Fruit fly (Drosophila melanogaster) whole organism, embryonic: ENCODE measurements around the gene CG3764.

Experiments used
- CG10209 ChIP-seq: fragments of 200-800 bp; sonication (Bioruptor generic); optimal IDR thresholded peaks from 3 replicates; lab custom pipeline; 2017; ENCODE audit warnings: missing biosample characterization, mild to moderate bottlenecking, missing genetic modification characterization, missing genetic modification reagents
- CG10274 ChIP-seq: fragments of 200-800 bp; sonication (Bioruptor generic); optimal IDR thresholded peaks from 3 replicates; lab custom pipeline; 2017; ENCODE audit warnings: missing biosample characterization, mild to moderate bottlenecking, missing genetic modification characterization
- CG12391 ChIP-seq: fragments of 200-800 bp; sonication (Bioruptor generic); optimal IDR thresholded peaks from 3 replicates; lab custom pipeline; 2018; ENCODE audit warnings: missing biosample characterization, mild to moderate bottlenecking, missing genetic modification characterization, moderate library complexity
- CG14014 ChIP-seq: fragments of 200-800 bp; sonication (Bioruptor generic); IDR thresholded peaks from 2 replicates; pipeline ENCODE4 v1.3.6; 2022; ENCODE audit warnings: missing biosample characterization, missing genetic modification characterization
- CG14050 ChIP-seq: fragments of 200-800 bp; sonication (Bioruptor generic); IDR thresholded peaks from 3 replicates; pipeline ENCODE4 v1.3.6; 2022; ENCODE audit warnings: missing biosample characterization, missing genetic modification characterization
- CG15514 ChIP-seq: fragments of 200-800 bp; sonication (Bioruptor generic); optimal IDR thresholded peaks from 3 replicates; lab custom pipeline; 2017; ENCODE audit warnings: missing biosample characterization, missing genetic modification characterization, mild to moderate bottlenecking, moderate library complexity, missing genetic modification reagents
- CG2120 ChIP-seq: fragments of 200-800 bp; sonication (Bioruptor generic); optimal IDR thresholded peaks from 3 replicates; lab custom pipeline; 2016; ENCODE audit warnings: missing biosample characterization, missing genetic modification characterization
- CG30020 ChIP-seq: fragments of 200-800 bp; optimal IDR thresholded peaks from 2 replicates; lab custom pipeline; 2019; ENCODE audit warnings: missing biosample characterization, mild to moderate bottlenecking, missing genetic modification characterization, moderate library complexity
- CG30403 ChIP-seq: fragments of 200-800 bp; sonication (Bioruptor generic); optimal IDR thresholded peaks from 3 replicates; lab custom pipeline; 2016; ENCODE audit warnings: missing biosample characterization, missing genetic modification characterization
- CG32772 ChIP-seq: fragments of 200-800 bp; sonication (Bioruptor generic); IDR thresholded peaks from 2 replicates; pipeline ENCODE4 v1.3.6; 2022; ENCODE audit warnings: missing biosample characterization, missing genetic modification characterization
- CG3407 ChIP-seq: fragments of 200-800 bp; sonication (Bioruptor generic); optimal IDR thresholded peaks from 2 replicates; lab custom pipeline; 2018; ENCODE audit warnings: missing biosample characterization, mild to moderate bottlenecking, missing genetic modification characterization
- CG4360 ChIP-seq: fragments of 200-800 bp; sonication (Bioruptor generic); IDR thresholded peaks from 2 replicates; pipeline ENCODE4 v1.3.6; 2022; ENCODE audit warnings: missing biosample characterization, missing genetic modification characterization
- CG7271 ChIP-seq: fragments of 200-800 bp; sonication (Bioruptor generic); optimal IDR thresholded peaks from 2 replicates; lab custom pipeline; 2018; ENCODE audit warnings: missing biosample characterization, mild to moderate bottlenecking, missing genetic modification characterization, moderate library complexity
- CG8290 ChIP-seq, 3 experiments: fragments of 200-800 bp; sonication (Bioruptor generic); optimal IDR thresholded peaks; 2 replicates each; lab custom pipeline; 2016 to 2019; ENCODE audit warnings: missing biosample characterization in 3 of 3, missing genetic modification characterization in 3 of 3, mild to moderate bottlenecking in 2 of 3, moderate library complexity in 1 of 3
- CG9215 ChIP-seq: fragments of 200-800 bp; sonication (Bioruptor generic); IDR thresholded peaks from 2 replicates; pipeline ENCODE4 v1.3.6; 2022; ENCODE audit warnings: missing biosample characterization, missing genetic modification characterization
- CG9932 ChIP-seq: fragments of 200-800 bp; sonication (Bioruptor generic); IDR thresholded peaks from 2 replicates; pipeline ENCODE4 v1.3.6; 2022; ENCODE audit warnings: missing biosample characterization, missing genetic modification characterization
- CrebB ChIP-seq: fragments of 200-800 bp; sonication (Bioruptor generic); optimal IDR thresholded peaks from 3 replicates; lab custom pipeline; 2018; ENCODE audit warnings: missing biosample characterization, mild to moderate bottlenecking, missing genetic modification characterization
- Dip2 ChIP-seq: fragments of 200-800 bp; sonication (Bioruptor generic); IDR thresholded peaks from 2 replicates; pipeline ENCODE4 v1.3.6; 2022; ENCODE audit warnings: missing biosample characterization, missing genetic modification characterization
- Doc2 ChIP-seq: fragments of 200-800 bp; sonication (Bioruptor generic); IDR thresholded peaks from 2 replicates; pipeline ENCODE4 v1.3.6; 2022; ENCODE audit warnings: missing biosample characterization, missing genetic modification characterization
- Doc3 ChIP-seq: fragments of 200-800 bp; sonication (Bioruptor generic); IDR thresholded peaks from 3 replicates; pipeline ENCODE4 v1.3.6; 2022; ENCODE audit warnings: missing biosample characterization, missing genetic modification characterization; ENCODE audit not compliant: partially characterized antibody
- Elba2 ChIP-seq: fragments of 200-800 bp; sonication (Bioruptor generic); optimal IDR thresholded peaks from 3 replicates; lab custom pipeline; 2016; ENCODE audit warnings: missing biosample characterization, missing genetic modification characterization
- Ets65A ChIP-seq: fragments of 200-800 bp; sonication (Bioruptor generic); peaks from one replicate; lab custom pipeline; 2016; ENCODE audit warnings: missing biosample characterization, missing genetic modification characterization
- Fer3 ChIP-seq: fragments of 200-800 bp; sonication (Bioruptor generic); optimal IDR thresholded peaks from 2 replicates; lab custom pipeline; 2018; ENCODE audit warnings: missing biosample characterization, mild to moderate bottlenecking, missing genetic modification characterization, moderate library complexity
- HLH54F ChIP-seq: fragments of 200-800 bp; sonication (Bioruptor generic); optimal IDR thresholded peaks from 3 replicates; lab custom pipeline; 2016; ENCODE audit warnings: missing biosample characterization, missing genetic modification characterization
- HmgZ ChIP-seq: fragments of 200-800 bp; sonication (Bioruptor generic); optimal IDR thresholded peaks from 2 replicates; lab custom pipeline; 2018; ENCODE audit warnings: missing biosample characterization, mild to moderate bottlenecking, missing genetic modification characterization
- NK7.1 ChIP-seq: fragments of 200-800 bp; sonication (Bioruptor generic); optimal IDR thresholded peaks from 3 replicates; lab custom pipeline; 2016; ENCODE audit warnings: missing biosample characterization, missing genetic modification characterization
- NfI ChIP-seq: fragments of 200-800 bp; sonication (Bioruptor generic); optimal IDR thresholded peaks from 3 replicates; lab custom pipeline; 2018; ENCODE audit warnings: missing biosample characterization, mild to moderate bottlenecking, missing genetic modification characterization, moderate library complexity
- Pdp1 ChIP-seq, 2 experiments: fragments of 200-800 bp; sonication (Bioruptor generic); optimal IDR thresholded peaks; 3 replicates each; lab custom pipeline; 2016; ENCODE audit warnings: missing biosample characterization in 2 of 2, missing genetic modification characterization in 2 of 2, mild to moderate bottlenecking in 1 of 2, moderate library complexity in 1 of 2
- Side ChIP-seq: fragments of 200-800 bp; sonication (Bioruptor generic); optimal IDR thresholded peaks from 2 replicates; lab custom pipeline; 2016; ENCODE audit warnings: missing biosample characterization, missing genetic modification characterization
- ara ChIP-seq: fragments of 200-800 bp; sonication (Bioruptor generic); IDR thresholded peaks from 2 replicates; pipeline ENCODE4 v1.3.6; 2022; ENCODE audit warnings: missing biosample characterization, missing genetic modification characterization
- bbx ChIP-seq: fragments of 200-800 bp; sonication (Bioruptor generic); IDR thresholded peaks from 2 replicates; pipeline ENCODE4 v1.3.6; 2022; ENCODE audit warnings: missing biosample characterization, missing genetic modification characterization; ENCODE audit not compliant: partially characterized antibody
- corto ChIP-seq: fragments of 200-800 bp; sonication (Bioruptor generic); optimal IDR thresholded peaks from 2 replicates; lab custom pipeline; 2016; ENCODE audit warnings: missing biosample characterization, mild to moderate bottlenecking, missing genetic modification characterization, moderate library complexity
- crol ChIP-seq: fragments of 200-800 bp; sonication (Bioruptor generic); IDR thresholded peaks from 2 replicates; pipeline ENCODE4 v1.3.6; 2022; ENCODE audit warnings: missing biosample characterization, missing genetic modification characterization
- da ChIP-seq: fragments of 200-800 bp; sonication (Bioruptor generic); optimal IDR thresholded peaks from 2 replicates; lab custom pipeline; 2016; ENCODE audit warnings: missing biosample characterization, missing genetic modification characterization
- disco-r ChIP-seq: fragments of 200-800 bp; sonication (Bioruptor generic); optimal IDR thresholded peaks from 2 replicates; lab custom pipeline; 2016; ENCODE audit warnings: missing biosample characterization, missing genetic modification characterization
- eyg ChIP-seq: fragments of 200-800 bp; sonication (Bioruptor generic); optimal IDR thresholded peaks from 3 replicates; lab custom pipeline; 2016; ENCODE audit warnings: missing biosample characterization, missing genetic modification characterization
- fd96Cb ChIP-seq: fragments of 200-800 bp; sonication (Bioruptor generic); optimal IDR thresholded peaks from 2 replicates; lab custom pipeline; 2018; ENCODE audit warnings: missing biosample characterization, mild to moderate bottlenecking, missing genetic modification characterization, moderate library complexity
- fru ChIP-seq: fragments of >200 bp; optimal IDR thresholded peaks from 2 replicates; lab custom pipeline; 2017
- grau ChIP-seq: fragments of 200-800 bp; optimal IDR thresholded peaks from 3 replicates; lab custom pipeline; 2019; ENCODE audit warnings: missing biosample characterization, mild to moderate bottlenecking, missing genetic modification characterization, moderate library complexity
- gro ChIP-seq: fragments of 200-800 bp; sonication (Bioruptor generic); optimal IDR thresholded peaks from 2 replicates; lab custom pipeline; 2016; ENCODE audit warnings: missing biosample characterization, missing genetic modification characterization
- gsb ChIP-seq: fragments of 200-800 bp; sonication (Bioruptor generic); IDR thresholded peaks from 2 replicates; pipeline ENCODE4 v1.3.6; 2022; ENCODE audit warnings: missing biosample characterization, missing genetic modification characterization
- kah ChIP-seq: fragments of 200-800 bp; sonication (Bioruptor generic); optimal IDR thresholded peaks from 2 replicates; lab custom pipeline; 2018; ENCODE audit warnings: missing biosample characterization, mild to moderate bottlenecking, missing genetic modification characterization
- odd ChIP-seq: fragments of 200-800 bp; sonication (Bioruptor generic); optimal IDR thresholded peaks from 2 replicates; lab custom pipeline; 2017; ENCODE audit warnings: missing biosample characterization, mild to moderate bottlenecking, missing genetic modification characterization
- otp ChIP-seq: fragments of 200-800 bp; sonication (Bioruptor generic); IDR thresholded peaks from 3 replicates; pipeline ENCODE4, ENCODE4 v1.3.6; 2022; ENCODE audit warnings: missing biosample characterization, missing genetic modification characterization
- pfk ChIP-seq: fragments of 200-800 bp; sonication (Bioruptor generic); optimal IDR thresholded peaks from 2 replicates; lab custom pipeline; 2018; ENCODE audit warnings: missing biosample characterization, mild to moderate bottlenecking, missing genetic modification characterization, moderate library complexity
- row ChIP-seq: fragments of 200-800 bp; sonication (Bioruptor generic); IDR thresholded peaks from 3 replicates; pipeline ENCODE4 v1.3.6; 2022; ENCODE audit warnings: missing biosample characterization, missing genetic modification characterization
- tup ChIP-seq: fragments of 200-800 bp; sonication (Bioruptor generic); optimal IDR thresholded peaks from 2 replicates; lab custom pipeline; 2016; ENCODE audit warnings: missing biosample characterization, mild to moderate bottlenecking, missing genetic modification characterization, moderate library complexity
- usp ChIP-seq: fragments of >200 bp; optimal IDR thresholded peaks from 2 replicates; lab custom pipeline; 2017; ENCODE audit warnings: missing biosample characterization, missing genetic modification characterization
- zen ChIP-seq: fragments of 200-800 bp; sonication (Bioruptor generic); optimal IDR thresholded peaks from 3 replicates; lab custom pipeline; 2018; ENCODE audit warnings: missing biosample characterization, mild to moderate bottlenecking, missing genetic modification characterization, moderate library complexity
- zen2 ChIP-seq: fragments of 200-800 bp; sonication (Bioruptor generic); IDR thresholded peaks from 3 replicates; pipeline ENCODE4 v1.3.6; 2022; ENCODE audit warnings: missing biosample characterization, missing genetic modification characterization; ENCODE audit not compliant: partially characterized antibody

CG3764 gene

DNA sequence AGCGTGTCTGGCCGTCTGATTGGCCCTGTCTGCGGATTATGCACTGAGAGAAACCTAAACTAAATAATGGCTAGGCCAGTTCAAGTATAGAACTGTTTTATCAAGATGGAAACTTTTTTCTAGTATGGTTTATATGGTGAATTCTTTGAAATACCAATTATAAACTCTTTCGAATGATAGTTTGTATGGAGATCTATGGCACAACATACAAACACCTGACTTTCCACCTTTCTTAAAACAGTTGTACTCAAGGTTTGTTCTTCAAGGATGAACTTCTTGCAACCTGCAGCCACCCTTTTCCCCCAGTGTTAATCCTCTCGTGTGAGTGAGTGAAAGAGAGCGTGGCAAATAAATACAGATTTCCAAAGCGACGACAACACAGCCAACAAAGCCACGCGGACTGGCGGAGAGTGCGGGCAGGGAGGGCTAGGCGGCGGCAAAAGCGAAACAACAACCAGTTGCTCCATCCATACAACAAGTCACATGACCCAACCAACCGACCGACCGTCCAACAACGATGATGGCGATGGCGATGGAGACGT lies 8.1 kb downstream of the CG3764 start (continued):
- TF ChIP-seq fru (lab: Kevin White, UChicago) = no peak
- TF ChIP-seq odd (GFP tag; lab: Kevin White, UChicago) = peak; percentile 74
- TF ChIP-seq gsb (GFP tag; lab: Robert Waterston, UW) = peak; percentile 79
- TF ChIP-seq CrebB (tag; lab: Kevin White, UChicago) = peak; percentile 52
- peak; percentile 93 for TF ChIP-seq CG30403 (GFP tag; lab: Kevin White, UChicago)
- peak; percentile 86 for TF ChIP-seq disco-r (GFP tag; lab: Kevin White, UChicago)
- peak; percentile 31; the same call in 1 of the 2 replicates for TF ChIP-seq ara (GFP tag; lab: Robert Waterston, UW)
- TF ChIP-seq CG14014 (GFP tag; lab: Robert Waterston, UW) = peak; percentile 89
- no peak for TF ChIP-seq CG4360
- peak; percentile 78 for TF ChIP-seq CG32772 (GFP tag; lab: Robert Waterston, UW)
- TF ChIP-seq Elba2 (GFP tag; lab: Kevin White, UChicago) = peak; percentile 33
- TF ChIP-seq NfI = peak; percentile 83
- TF ChIP-seq Doc3 (GFP tag; lab: Robert Waterston, UW) = no peak
- TF ChIP-seq otp = no peak; the same call in 1 of the 3 replicates
- TF ChIP-seq row (GFP tag; lab: Robert Waterston, UW) = peak; percentile 83
- TF ChIP-seq Dip2 (GFP tag; lab: Robert Waterston, UW) = peak; percentile 29; the same call in 1 of the 2 replicates
- TF ChIP-seq Doc2 = peak; percentile 50; the same call in 1 of the 2 replicates
- TF ChIP-seq CG9215 (GFP tag; lab: Robert Waterston, UW) = peak; percentile 82
- peak; percentile 57 for TF ChIP-seq kah
- TF ChIP-seq grau (tag; lab: Kevin White, UChicago) = peak; percentile 91
- TF ChIP-seq Ets65A = peak; percentile 99
- TF ChIP-seq Side (GFP tag; lab: Kevin White, UChicago) = peak; percentile 76
- peak; percentile 76 for TF ChIP-seq CG14050 (GFP tag; lab: Robert Waterston, UW)
- TF ChIP-seq crol = peak; percentile 89
- peak; percentile 78 for TF ChIP-seq da (GFP tag; lab: Kevin White, UChicago)
- peak; percentile 88 for TF ChIP-seq CG10209 (GFP tag; lab: Kevin White, UChicago)
- TF ChIP-seq Fer3 = peak; percentile 75
- TF ChIP-seq CG30020 = peak; percentile 55
- TF ChIP-seq usp (GFP tag; lab: Kevin White, UChicago) = no peak
- peak; percentile 67 for TF ChIP-seq tup
- TF ChIP-seq HmgZ (tag; lab: Kevin White, UChicago) = peak; percentile 80
- peak; percentile 60 for TF ChIP-seq CG3407 (GFP tag; lab: Kevin White, UChicago)
- TF ChIP-seq CG12391 = peak; percentile 87
- TF ChIP-seq corto (GFP tag; lab: Kevin White, UChicago) = no peak
- TF ChIP-seq eyg (GFP tag; lab: Kevin White, UChicago) = peak; percentile 89
- peak; percentile 79 for TF ChIP-seq CG9932 (GFP tag; lab: Robert Waterston, UW)
- peak; percentile 92 for TF ChIP-seq fd96Cb
- TF ChIP-seq zen2 (GFP tag; lab: Robert Waterston, UW) = no peak
- TF ChIP-seq CG8290 (GFP tag; optimal IDR thresholded peaks at IDR 0.05; lab: Kevin White, UChicago) = peak; percentile 49
- peak in 1 of 2 experiments; percentile 56 for TF ChIP-seq CG8290 (tag; optimal IDR thresholded peaks at IDR 0.05; lab: Kevin White, UChicago)
- TF ChIP-seq NK7.1 (GFP tag; lab: Kevin White, UChicago) = peak; percentile 82
- TF ChIP-seq Pdp1 (GFP tag; optimal IDR thresholded peaks at IDR 0.05; lab: Kevin White, UChicago) = peak; percentile 73 to 91
- TF ChIP-seq gro = peak; percentile 91
- TF ChIP-seq CG10274 (GFP tag; lab: Kevin White, UChicago) = peak; percentile 82
- TF ChIP-seq bbx (GFP tag; lab: Robert Waterston, UW) = no peak
- no peak for TF ChIP-seq CG7271 (tag; lab: Kevin White, UChicago)
- peak; percentile 66 for TF ChIP-seq CG15514 (GFP tag; lab: Kevin White, UChicago)
- TF ChIP-seq pfk (GFP tag; lab: Kevin White, UChicago) = no peak
- TF ChIP-seq HLH54F = peak; percentile 89
- TF ChIP-seq CG2120 = peak; percentile 93
- TF ChIP-seq zen = peak; percentile 29
